Fruit fly (Drosophila melanogaster) whole organism, embryonic: ENCODE measurements around the gene CG15876.

Experiments used
- Atf3 ChIP-seq: fragments of 200-800 bp; sonication (Bioruptor generic); optimal IDR thresholded peaks from 3 replicates; lab custom pipeline; 2016; ENCODE audit warnings: missing biosample characterization, missing genetic modification characterization
- BEAF-32 ChIP-seq: fragments of 200-800 bp; sonication (Bioruptor generic); optimal IDR thresholded peaks from 3 replicates; lab custom pipeline; 2017; ENCODE audit warnings: missing biosample characterization, missing genetic modification characterization, mild to moderate bottlenecking, moderate library complexity, missing genetic modification reagents
- Bdp1 ChIP-seq: fragments of 200-800 bp; sonication (Bioruptor generic); optimal IDR thresholded peaks from 3 replicates; lab custom pipeline; 2016; ENCODE audit warnings: missing biosample characterization, missing genetic modification characterization
- C15 ChIP-seq: fragments of 200-800 bp; sonication (Bioruptor generic); IDR thresholded peaks from 3 replicates; pipeline ENCODE4 v1.3.6; 2022; ENCODE audit warnings: missing biosample characterization, missing genetic modification characterization
- CG12942 ChIP-seq: fragments of 200-800 bp; sonication (Bioruptor generic); optimal IDR thresholded peaks from 3 replicates; lab custom pipeline; 2016; ENCODE audit warnings: missing biosample characterization, missing genetic modification characterization
- CG13123 ChIP-seq: fragments of 200-800 bp; sonication (Bioruptor generic); optimal IDR thresholded peaks from 2 replicates; lab custom pipeline; 2016; ENCODE audit warnings: missing biosample characterization, missing genetic modification characterization
- CG13296 ChIP-seq: fragments of 200-800 bp; sonication (Bioruptor generic); optimal IDR thresholded peaks from 3 replicates; lab custom pipeline; 2018; ENCODE audit warnings: missing biosample characterization, mild to moderate bottlenecking, missing genetic modification characterization
- CG14014 ChIP-seq: fragments of 200-800 bp; sonication (Bioruptor generic); IDR thresholded peaks from 2 replicates; pipeline ENCODE4 v1.3.6; 2022; ENCODE audit warnings: missing biosample characterization, missing genetic modification characterization
- CG14710 ChIP-seq: fragments of 200-800 bp; sonication (Bioruptor generic); optimal IDR thresholded peaks from 3 replicates; lab custom pipeline; 2019; ENCODE audit warnings: missing biosample characterization, mild to moderate bottlenecking, missing genetic modification characterization, moderate library complexity
- CG15011 ChIP-seq: fragments of 200-800 bp; sonication (Bioruptor generic); optimal IDR thresholded peaks from 3 replicates; lab custom pipeline; 2018; ENCODE audit warnings: missing biosample characterization, mild to moderate bottlenecking, missing genetic modification characterization
- CG15269 ChIP-seq: fragments of 200-800 bp; sonication (Bioruptor generic); optimal IDR thresholded peaks from 2 replicates; lab custom pipeline; 2018; ENCODE audit warnings: missing biosample characterization, mild to moderate bottlenecking, missing genetic modification characterization, moderate library complexity
- CG17912 ChIP-seq: fragments of 200-800 bp; sonication (Bioruptor generic); optimal IDR thresholded peaks from 2 replicates; lab custom pipeline; 2018; ENCODE audit warnings: missing biosample characterization, mild to moderate bottlenecking, missing genetic modification characterization
- CG30020 ChIP-seq: fragments of 200-800 bp; optimal IDR thresholded peaks from 2 replicates; lab custom pipeline; 2019; ENCODE audit warnings: missing biosample characterization, mild to moderate bottlenecking, missing genetic modification characterization, moderate library complexity
- CG34422 ChIP-seq: fragments of 200-800 bp; sonication (Bioruptor generic); IDR thresholded peaks from 3 replicates; pipeline ENCODE4 v1.3.6; 2022; ENCODE audit warnings: missing biosample characterization, missing genetic modification characterization
- CG42726 ChIP-seq: fragments of 200-800 bp; sonication (Bioruptor generic); IDR thresholded peaks from 2 replicates; pipeline ENCODE4 v1.3.6; 2022; ENCODE audit warnings: missing biosample characterization, missing genetic modification characterization; ENCODE audit not compliant: partially characterized antibody
- CG4707 ChIP-seq: fragments of 200-800 bp; sonication (Bioruptor generic); optimal IDR thresholded peaks from 2 replicates; lab custom pipeline; 2018; ENCODE audit warnings: missing biosample characterization, mild to moderate bottlenecking, missing genetic modification characterization, moderate library complexity
- CG6175 ChIP-seq: fragments of 200-800 bp; sonication (Bioruptor generic); IDR thresholded peaks from 3 replicates; pipeline ENCODE4 v1.3.6; 2022; ENCODE audit warnings: missing biosample characterization, missing genetic modification characterization
- CG6813 ChIP-seq: fragments of 200-800 bp; sonication (Bioruptor generic); optimal IDR thresholded peaks from 2 replicates; lab custom pipeline; 2017; ENCODE audit warnings: missing biosample characterization, missing genetic modification characterization, mild to moderate bottlenecking, moderate library complexity, missing genetic modification reagents
- CG7928 ChIP-seq: fragments of 200-800 bp; sonication (Bioruptor generic); optimal IDR thresholded peaks from 2 replicates; lab custom pipeline; 2017; ENCODE audit warnings: missing biosample characterization, mild to moderate bottlenecking, missing genetic modification characterization
- CG8765 ChIP-seq: fragments of 200-800 bp; sonication (Bioruptor generic); IDR thresholded peaks from 2 replicates; pipeline ENCODE4 v1.3.6; 2022; ENCODE audit warnings: missing biosample characterization, missing genetic modification characterization
- CG9609 ChIP-seq: fragments of 200-800 bp; sonication (Bioruptor generic); optimal IDR thresholded peaks from 3 replicates; lab custom pipeline; 2016; ENCODE audit warnings: missing biosample characterization, missing genetic modification characterization
- Dbx ChIP-seq: fragments of 200-800 bp; sonication (Bioruptor generic); IDR thresholded peaks from 3 replicates; pipeline ENCODE4 v1.3.6; 2022; ENCODE audit warnings: missing biosample characterization, missing genetic modification characterization
- Ets65A ChIP-seq: fragments of 200-800 bp; sonication (Bioruptor generic); peaks from one replicate; lab custom pipeline; 2016; ENCODE audit warnings: missing biosample characterization, missing genetic modification characterization
- Fer1 ChIP-seq: fragments of 200-800 bp; sonication (Bioruptor generic); optimal IDR thresholded peaks from 2 replicates; lab custom pipeline; 2017; ENCODE audit warnings: missing biosample characterization, mild to moderate bottlenecking, missing genetic modification characterization
- Hsf ChIP-seq: fragments of 200-800 bp; sonication (Bioruptor generic); optimal IDR thresholded peaks from 3 replicates; lab custom pipeline; 2016; ENCODE audit warnings: missing biosample characterization, missing genetic modification characterization
- Mes4 ChIP-seq: fragments of 200-800 bp; sonication (Bioruptor generic); optimal IDR thresholded peaks from 2 replicates; lab custom pipeline; 2016; ENCODE audit warnings: missing biosample characterization, missing genetic modification characterization
- Pdp1 ChIP-seq, 2 experiments: fragments of 200-800 bp; sonication (Bioruptor generic); optimal IDR thresholded peaks; 3 replicates each; lab custom pipeline; 2016; ENCODE audit warnings: missing biosample characterization in 2 of 2, missing genetic modification characterization in 2 of 2, mild to moderate bottlenecking in 1 of 2, moderate library complexity in 1 of 2
- Trl ChIP-seq, 3 experiments: fragments of >200 bp in 2 of 3; fragments of 200-800 bp in 1 of 3; sonication (Bioruptor generic) in 1 of 3; optimal IDR thresholded peaks; 2 replicates in 1 of 3; 3 replicates in 2 of 3; lab custom pipeline; 2016 to 2017; ENCODE audit warnings: missing biosample characterization in 1 of 3, missing genetic modification characterization in 1 of 3
- bbx ChIP-seq: fragments of 200-800 bp; sonication (Bioruptor generic); IDR thresholded peaks from 2 replicates; pipeline ENCODE4 v1.3.6; 2022; ENCODE audit warnings: missing biosample characterization, missing genetic modification characterization; ENCODE audit not compliant: partially characterized antibody
- chif ChIP-seq, 2 experiments: fragments of 200-800 bp; sonication (Bioruptor generic); optimal IDR thresholded peaks; 3 replicates each; lab custom pipeline; 2016; ENCODE audit warnings: missing biosample characterization in 2 of 2, missing genetic modification characterization in 2 of 2
- chinmo ChIP-seq: fragments of 200-800 bp; sonication (Bioruptor generic); IDR thresholded peaks from 4 replicates; pipeline ENCODE4 v1.3.6; 2022; ENCODE audit warnings: missing biosample characterization, missing genetic modification characterization; ENCODE audit not compliant: partially characterized antibody
- chm ChIP-seq: fragments of 200-800 bp; sonication (Bioruptor generic); IDR thresholded peaks from 2 replicates; pipeline ENCODE4 v1.3.6; 2022; ENCODE audit warnings: missing biosample characterization, missing genetic modification characterization
- crp ChIP-seq, 2 experiments: fragments of 200-800 bp; sonication (Bioruptor generic); optimal IDR thresholded peaks; 2 replicates in 1 of 2; 3 replicates in 1 of 2; lab custom pipeline; 2017; ENCODE audit warnings: missing biosample characterization in 2 of 2, missing genetic modification characterization in 2 of 2, mild to moderate bottlenecking in 1 of 2, moderate library complexity in 1 of 2
- da ChIP-seq: fragments of 200-800 bp; sonication (Bioruptor generic); optimal IDR thresholded peaks from 2 replicates; lab custom pipeline; 2016; ENCODE audit warnings: missing biosample characterization, missing genetic modification characterization
- dati ChIP-seq: fragments of 200-800 bp; sonication (Bioruptor generic); IDR thresholded peaks from 2 replicates; pipeline ENCODE4 v1.3.6; 2022; ENCODE audit warnings: missing biosample characterization, missing genetic modification characterization
- dmrt99B ChIP-seq: fragments of 200-800 bp; sonication (Bioruptor generic); optimal IDR thresholded peaks from 2 replicates; lab custom pipeline; 2018; ENCODE audit warnings: missing biosample characterization, mild to moderate bottlenecking, missing genetic modification characterization, moderate library complexity
- fd102C ChIP-seq: fragments of 200-800 bp; sonication (Bioruptor generic); optimal IDR thresholded peaks from 2 replicates; lab custom pipeline; 2018; ENCODE audit warnings: missing biosample characterization, mild to moderate bottlenecking, missing genetic modification characterization, moderate library complexity
- fd96Cb ChIP-seq: fragments of 200-800 bp; sonication (Bioruptor generic); optimal IDR thresholded peaks from 2 replicates; lab custom pipeline; 2018; ENCODE audit warnings: missing biosample characterization, mild to moderate bottlenecking, missing genetic modification characterization, moderate library complexity
- gsb ChIP-seq: fragments of 200-800 bp; sonication (Bioruptor generic); IDR thresholded peaks from 2 replicates; pipeline ENCODE4 v1.3.6; 2022; ENCODE audit warnings: missing biosample characterization, missing genetic modification characterization
- kni ChIP-seq: fragments of 200-800 bp; sonication (Bioruptor generic); optimal IDR thresholded peaks from 3 replicates; lab custom pipeline; 2017; ENCODE audit warnings: mild to moderate bottlenecking, missing biosample characterization, missing genetic modification reagents, missing genetic modification characterization
- nom ChIP-seq: fragments of 200-800 bp; sonication (Bioruptor generic); optimal IDR thresholded peaks from 2 replicates; lab custom pipeline; 2017; ENCODE audit warnings: missing biosample characterization, missing genetic modification characterization, mild to moderate bottlenecking, moderate library complexity, missing genetic modification reagents
- otp ChIP-seq: fragments of 200-800 bp; sonication (Bioruptor generic); IDR thresholded peaks from 3 replicates; pipeline ENCODE4, ENCODE4 v1.3.6; 2022; ENCODE audit warnings: missing biosample characterization, missing genetic modification characterization
- pnt ChIP-seq: fragments of 200-800 bp; sonication (Bioruptor generic); optimal IDR thresholded peaks from 3 replicates; lab custom pipeline; 2016; ENCODE audit warnings: missing biosample characterization, missing genetic modification characterization
- prd ChIP-seq, 3 experiments: fragments of >200 bp in 2 of 3; fragments of 200-800 bp in 1 of 3; sonication (Bioruptor generic) in 1 of 3; optimal IDR thresholded peaks in 2 of 3; IDR thresholded peaks in 1 of 3; 2 replicates in 2 of 3; 3 replicates in 1 of 3; pipeline versions ENCODE4 v1.3.6 to Lab custom; 2017 to 2022; ENCODE audit warnings: missing biosample characterization in 1 of 3, missing genetic modification characterization in 1 of 3
- sens ChIP-seq: fragments of 200-800 bp; sonication (Bioruptor generic); peaks from one replicate; lab custom pipeline; 2016; ENCODE audit warnings: missing biosample characterization, missing genetic modification characterization
- shn ChIP-seq: fragments of 200-800 bp; sonication (Bioruptor generic); optimal IDR thresholded peaks from 3 replicates; lab custom pipeline; 2016; ENCODE audit warnings: missing biosample characterization, missing genetic modification characterization
- slou ChIP-seq: fragments of 200-800 bp; sonication (Bioruptor generic); optimal IDR thresholded peaks from 3 replicates; lab custom pipeline; 2016; ENCODE audit warnings: missing biosample characterization, missing genetic modification characterization

Gene CG15876

dm6 chr3L:4692177-4693134 is 2.2 kb downstream of the CG15876 start, which contains the start of gene RhoGEF64C (continued):
- TF ChIP-seq gsb (GFP tag; lab: Robert Waterston, UW) (no peak), CG15011 (GFP tag; lab: Kevin White, UChicago) (no peak), CG13296 (GFP tag; lab: Kevin White, UChicago) (no peak), shn (GFP tag; lab: Kevin White, UChicago) (no peak), Ets65A (no peak), CG30020 (tag; lab: Kevin White, UChicago) (no peak), CG6813 (GFP tag; lab: Kevin White, UChicago) (no peak), dati (GFP tag; lab: Robert Waterston, UW) (no peak), Pdp1 (GFP tag; optimal IDR thresholded peaks at IDR 0.05; lab: Kevin White, UChicago) (no peak), pnt (GFP tag; lab: Kevin White, UChicago) (no peak), BEAF-32 (no peak), sens (GFP tag; lab: Kevin White, UChicago) (peak; percentile 68), CG14014 (no peak), CG14710 (tag; lab: Kevin White, UChicago) (no peak), chif (GFP tag; optimal IDR thresholded peaks at IDR 0.05; lab: Kevin White, UChicago) (no peak), fd102C (GFP tag; lab: Kevin White, UChicago) (no peak), otp (GFP tag; lab: Robert Waterston, UW) (peak; percentile 44; the same call in 1 of the 3 replicates), Bdp1 (no peak), CG34422 (GFP tag; lab: Robert Waterston, UW) (0 out of 3 replicates have a peak, but pooled peaks have one; percentile 28), CG4707 (GFP tag; lab: Kevin White, UChicago) (no peak), CG6175 (no peak), CG17912 (GFP tag; lab: Kevin White, UChicago) (no peak), CG7928 (no peak), Atf3 (no peak), bbx (peak; percentile 18; the same call in 1 of the 2 replicates), da (GFP tag; lab: Kevin White, UChicago) (no peak), CG13123 (GFP tag; lab: Kevin White, UChicago) (no peak), CG15269 (tag; lab: Kevin White, UChicago) (no peak), nom (GFP tag; lab: Kevin White, UChicago) (peak; percentile 21), crp (GFP tag; optimal IDR thresholded peaks at IDR 0.05; lab: Kevin White, UChicago) (no peak), CG42726 (GFP tag; lab: Robert Waterston, UW) (0 out of 2 replicates have a peak, but pooled peaks have one; percentile 15), prd (optimal IDR thresholded peaks at IDR 0.05; lab: Kevin White, UChicago) (no peak), prd (GFP tag; IDR thresholded peaks at IDR 0.05; lab: Robert Waterston, UW) (no peak), chinmo (GFP tag; lab: Robert Waterston, UW) (peak; percentile 70; the same call in 2 of the 4 replicates), Mes4 (GFP tag; lab: Kevin White, UChicago) (no peak), Trl (optimal IDR thresholded peaks at IDR 0.05; lab: Kevin White, UChicago) (peak; percentile 50 to 71), Trl (GFP tag; optimal IDR thresholded peaks at IDR 0.05; lab: Kevin White, UChicago) (no peak), Fer1 (GFP tag; lab: Kevin White, UChicago) (no peak), Dbx (GFP tag; lab: Robert Waterston, UW) (no peak), CG12942 (GFP tag; lab: Kevin White, UChicago) (no peak), CG8765 (GFP tag; lab: Robert Waterston, UW) (no peak), dmrt99B (tag; lab: Kevin White, UChicago) (no peak), slou (GFP tag; lab: Kevin White, UChicago) (no peak), CG9609 (GFP tag; lab: Kevin White, UChicago) (no peak), kni (GFP tag; lab: Kevin White, UChicago) (peak; percentile 48), fd96Cb (tag; lab: Kevin White, UChicago) (no peak), Hsf (GFP tag; lab: Kevin White, UChicago) (no peak), chm (0 out of 2 replicates have a peak, but pooled peaks have one; percentile 9), C15 (GFP tag; lab: Robert Waterston, UW) (no peak)
